Fruit fly (Drosophila melanogaster) Kc167 (cell line): ENCODE results near the gene NijA.

Experiments used
- Myc ChIP-seq: fragments of >200 bp; optimal IDR thresholded peaks from 2 replicates; lab custom pipeline; 2017; ENCODE audit warnings: missing external identifiers
- h ChIP-seq: fragments of >200 bp; optimal IDR thresholded peaks from 3 replicates; lab custom pipeline; 2018; ENCODE audit warnings: missing external identifiers
- psq ChIP-seq: fragments of >200 bp; optimal IDR thresholded peaks from 2 replicates; lab custom pipeline; 2017; ENCODE audit warnings: missing external identifiers

DNA sequence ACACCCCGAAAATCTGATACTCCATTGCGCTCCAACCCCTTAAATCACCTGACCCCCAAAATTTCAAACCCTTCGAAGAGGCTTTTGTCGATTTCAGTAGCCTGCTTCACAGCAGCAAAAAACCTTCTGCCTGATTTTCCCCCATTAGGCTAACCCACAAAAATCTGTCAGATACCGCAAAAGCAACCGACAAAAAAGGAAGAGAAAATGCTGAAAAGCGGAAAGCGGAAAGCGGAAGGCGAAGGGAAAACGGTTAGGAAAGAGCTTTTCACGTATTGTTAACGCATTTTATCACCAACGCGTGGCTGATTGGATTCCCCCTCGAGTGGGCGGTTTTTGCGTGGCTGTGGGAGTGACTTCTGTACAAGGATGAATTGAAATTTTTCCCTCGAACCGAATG is 45.5 kb upstream of the NijA start:
- TF ChIP-seq h (lab: Kevin White, UChicago) (no peak), Myc (lab: Kevin White, UChicago) (no peak), psq (no peak)
